Worm (Caenorhabditis elegans) whole organism, L4 larva: ENCODE results near the gene H40L08.2.

Experiments
- dpl-1 ChIP-seq: fragments of 150-350 bp; optimal IDR thresholded peaks from 2 replicates; lab custom pipeline; 2014; ENCODE audit warnings: missing biosample characterization, missing genetic modification reagents, missing genetic modification characterization
- nhr-11 ChIP-seq: fragments of 150-350 bp; optimal IDR thresholded peaks from 2 replicates; lab custom pipeline; 2014; ENCODE audit warnings: missing biosample characterization, missing genetic modification characterization

- no peak for TF ChIP-seq dpl-1
- TF ChIP-seq nhr-11, result no peak
Observed at ce11 chrX:15078276-15078675, 732 bp upstream of the H40L08.2 start.
